Fruit fly (Drosophila melanogaster): Measurements from ENCODE around the gene CG18179.

- TF ChIP-seq CG8478 (optimal IDR thresholded peaks at IDR 0.05) = no peak
- TF ChIP-seq CTCF (optimal IDR thresholded peaks at IDR 0.05) = no peak
Measured at dm6 chr3L:9677260-9677659, 38.2 kb downstream of the CG18179 start.

Data from S2 (cell line).